Worm (Caenorhabditis elegans): ENCODE data around the gene R13D11.10.

- TF ChIP-seq ztf-11 (tag; optimal IDR thresholded peaks at IDR 0.05) = no peak
- TF ChIP-seq sem-4 (tag; optimal IDR thresholded peaks at IDR 0.05) = no peak
- TF ChIP-seq nhr-77 (tag; optimal IDR thresholded peaks at IDR 0.05) = no peak
- no peak for TF ChIP-seq nhr-12 (tag; optimal IDR thresholded peaks at IDR 0.05)
- no peak for TF ChIP-seq snpc-4 (tag; optimal IDR thresholded peaks at IDR 0.05)
Observed at ce11 chrV:774875-775359, 38.1 kb downstream of the R13D11.10 start, which contains the start of gene srbc-58.

Data from whole organism, L2 larva.